Fruit fly (Drosophila melanogaster) whole organism, embryonic: Measurements from ENCODE around the gene CG42329.
A peak's percentile ranks its signal among the peaks of the same experiment; 100 is the strongest.

ENCODE experiments used
- Ada2b ChIP-seq: fragments of 200-800 bp; sonication (Bioruptor generic); IDR thresholded peaks from 2 replicates; pipeline ENCODE4 v1.3.6; 2022; ENCODE audit warnings: missing biosample characterization, missing genetic modification characterization
- BEAF-32 ChIP-seq: fragments of 200-800 bp; sonication (Bioruptor generic); optimal IDR thresholded peaks from 3 replicates; lab custom pipeline; 2017; ENCODE audit warnings: missing biosample characterization, missing genetic modification characterization, mild to moderate bottlenecking, moderate library complexity, missing genetic modification reagents
- CG10979 ChIP-seq: fragments of 200-800 bp; sonication (Bioruptor generic); optimal IDR thresholded peaks from 2 replicates; lab custom pipeline; 2018; ENCODE audit warnings: missing biosample characterization, mild to moderate bottlenecking, missing genetic modification characterization, moderate library complexity
- CG11504 ChIP-seq: fragments of 200-800 bp; sonication (Bioruptor generic); optimal IDR thresholded peaks from 3 replicates; lab custom pipeline; 2019; ENCODE audit warnings: missing biosample characterization, mild to moderate bottlenecking, missing genetic modification characterization, moderate library complexity
- CG12942 ChIP-seq: fragments of 200-800 bp; sonication (Bioruptor generic); optimal IDR thresholded peaks from 3 replicates; lab custom pipeline; 2016; ENCODE audit warnings: missing biosample characterization, missing genetic modification characterization
- CG13624 ChIP-seq: fragments of 200-800 bp; sonication (Bioruptor generic); optimal IDR thresholded peaks from 2 replicates; lab custom pipeline; 2016; ENCODE audit warnings: missing biosample characterization, missing genetic modification characterization
- CG15514 ChIP-seq: fragments of 200-800 bp; sonication (Bioruptor generic); optimal IDR thresholded peaks from 3 replicates; lab custom pipeline; 2017; ENCODE audit warnings: missing biosample characterization, missing genetic modification characterization, mild to moderate bottlenecking, moderate library complexity, missing genetic modification reagents
- CG17186 ChIP-seq: fragments of 200-800 bp; sonication (Bioruptor generic); optimal IDR thresholded peaks from 3 replicates; lab custom pipeline; 2017; ENCODE audit warnings: missing biosample characterization, missing genetic modification reagents, missing genetic modification characterization
- CG34422 ChIP-seq: fragments of 200-800 bp; sonication (Bioruptor generic); IDR thresholded peaks from 3 replicates; pipeline ENCODE4 v1.3.6; 2022; ENCODE audit warnings: missing biosample characterization, missing genetic modification characterization
- CG3995 ChIP-seq: fragments of 200-800 bp; sonication (Bioruptor generic); optimal IDR thresholded peaks from 3 replicates; lab custom pipeline; 2016; ENCODE audit warnings: missing biosample characterization, missing genetic modification characterization
- CG7963 ChIP-seq: fragments of 200-800 bp; sonication (Bioruptor generic); IDR thresholded peaks from 3 replicates; pipeline ENCODE4 v1.3.6; 2022; ENCODE audit warnings: missing biosample characterization, missing genetic modification characterization; ENCODE audit not compliant: partially characterized antibody
- CG9797 ChIP-seq: fragments of 200-800 bp; sonication (Bioruptor generic); optimal IDR thresholded peaks from 3 replicates; lab custom pipeline; 2018; ENCODE audit warnings: missing biosample characterization, mild to moderate bottlenecking, missing genetic modification characterization
- CTCF ChIP-seq: fragments of 200-800 bp; sonication (Bioruptor generic); optimal IDR thresholded peaks from 2 replicates; lab custom pipeline; 2017; ENCODE audit warnings: missing biosample characterization, mild to moderate bottlenecking, missing genetic modification characterization, moderate library complexity
- Dll ChIP-seq: fragments of 200-800 bp; sonication (Bioruptor generic); IDR thresholded peaks from 4 replicates; pipeline ENCODE4 v1.3.6; 2022; ENCODE audit warnings: missing biosample characterization, missing genetic modification characterization; ENCODE audit not compliant: partially characterized antibody
- Doc3 ChIP-seq: fragments of 200-800 bp; sonication (Bioruptor generic); IDR thresholded peaks from 3 replicates; pipeline ENCODE4 v1.3.6; 2022; ENCODE audit warnings: missing biosample characterization, missing genetic modification characterization; ENCODE audit not compliant: partially characterized antibody
- Dp ChIP-seq: fragments of 200-800 bp; sonication (Bioruptor generic); optimal IDR thresholded peaks from 2 replicates; lab custom pipeline; 2018; ENCODE audit warnings: missing biosample characterization, mild to moderate bottlenecking, missing genetic modification characterization, moderate library complexity
- E2f2 ChIP-seq: fragments of 200-800 bp; sonication (Bioruptor generic); IDR thresholded peaks from 2 replicates; pipeline ENCODE4 v1.3.6; 2022; ENCODE audit warnings: missing biosample characterization, missing genetic modification characterization
- Fer1 ChIP-seq: fragments of 200-800 bp; sonication (Bioruptor generic); optimal IDR thresholded peaks from 2 replicates; lab custom pipeline; 2017; ENCODE audit warnings: missing biosample characterization, mild to moderate bottlenecking, missing genetic modification characterization
- HLH4C ChIP-seq: fragments of 200-800 bp; sonication (Bioruptor generic); IDR thresholded peaks from 3 replicates; pipeline ENCODE4 v1.3.6; 2022; ENCODE audit warnings: missing biosample characterization, missing genetic modification characterization; ENCODE audit not compliant: partially characterized antibody
- Hey ChIP-seq: fragments of 200-800 bp; sonication (Bioruptor generic); optimal IDR thresholded peaks from 3 replicates; lab custom pipeline; 2018; ENCODE audit warnings: missing biosample characterization, mild to moderate bottlenecking, missing genetic modification characterization
- HmgZ ChIP-seq: fragments of 200-800 bp; sonication (Bioruptor generic); optimal IDR thresholded peaks from 2 replicates; lab custom pipeline; 2018; ENCODE audit warnings: missing biosample characterization, mild to moderate bottlenecking, missing genetic modification characterization
- MBD-R2 ChIP-seq: fragments of 200-800 bp; sonication (Bioruptor generic); IDR thresholded peaks from 2 replicates; pipeline ENCODE4 v1.3.6; 2022; ENCODE audit warnings: missing biosample characterization, missing genetic modification characterization
- MESR4 ChIP-seq: fragments of 200-800 bp; sonication (Bioruptor generic); optimal IDR thresholded peaks from 2 replicates; lab custom pipeline; 2018; ENCODE audit warnings: missing biosample characterization, mild to moderate bottlenecking, missing genetic modification characterization, moderate library complexity
- Med ChIP-seq: fragments of 200-800 bp; sonication (Bioruptor generic); peaks from one replicate; lab custom pipeline; 2016; ENCODE audit warnings: missing biosample characterization, missing genetic modification characterization, mild to moderate bottlenecking, inconsistent platforms, moderate library complexity
- Meics ChIP-seq: fragments of 200-800 bp; sonication (Bioruptor generic); optimal IDR thresholded peaks from 2 replicates; lab custom pipeline; 2017; ENCODE audit warnings: missing biosample characterization, mild to moderate bottlenecking, missing genetic modification characterization
- Mes4 ChIP-seq: fragments of 200-800 bp; sonication (Bioruptor generic); optimal IDR thresholded peaks from 2 replicates; lab custom pipeline; 2016; ENCODE audit warnings: missing biosample characterization, missing genetic modification characterization
- Myb ChIP-seq: fragments of 200-800 bp; sonication (Bioruptor generic); optimal IDR thresholded peaks from 2 replicates; lab custom pipeline; 2016; ENCODE audit warnings: missing biosample characterization, missing genetic modification characterization
- Oaz ChIP-seq: fragments of 200-800 bp; sonication (Bioruptor generic); IDR thresholded peaks from 2 replicates; pipeline ENCODE4 v1.3.6; 2022; ENCODE audit warnings: missing biosample characterization, missing genetic modification characterization
- Scr ChIP-seq: fragments of 200-800 bp; sonication (Bioruptor generic); IDR thresholded peaks from 2 replicates; pipeline ENCODE4 v1.3.6; 2022; ENCODE audit warnings: missing biosample characterization, missing genetic modification characterization; ENCODE audit not compliant: partially characterized antibody
- Sin3A ChIP-seq: fragments of >200 bp; optimal IDR thresholded peaks from 2 replicates; lab custom pipeline; 2018
- Sry-δ ChIP-seq: fragments of 200-800 bp; sonication (Bioruptor generic); optimal IDR thresholded peaks from 2 replicates; lab custom pipeline; 2016; ENCODE audit warnings: missing biosample characterization, missing genetic modification characterization
- chif ChIP-seq, 2 experiments: fragments of 200-800 bp; sonication (Bioruptor generic); optimal IDR thresholded peaks; 3 replicates each; lab custom pipeline; 2016; ENCODE audit warnings: missing biosample characterization in 2 of 2, missing genetic modification characterization in 2 of 2
- chinmo ChIP-seq: fragments of 200-800 bp; sonication (Bioruptor generic); IDR thresholded peaks from 4 replicates; pipeline ENCODE4 v1.3.6; 2022; ENCODE audit warnings: missing biosample characterization, missing genetic modification characterization; ENCODE audit not compliant: partially characterized antibody
- ems ChIP-seq: fragments of 200-800 bp; sonication (Bioruptor generic); optimal IDR thresholded peaks from 3 replicates; lab custom pipeline; 2016; ENCODE audit warnings: missing biosample characterization, missing genetic modification characterization
- fd96Cb ChIP-seq: fragments of 200-800 bp; sonication (Bioruptor generic); optimal IDR thresholded peaks from 2 replicates; lab custom pipeline; 2018; ENCODE audit warnings: missing biosample characterization, mild to moderate bottlenecking, missing genetic modification characterization, moderate library complexity
- gfzf ChIP-seq: fragments of 200-800 bp; sonication (Bioruptor generic); optimal IDR thresholded peaks from 2 replicates; lab custom pipeline; 2016; ENCODE audit warnings: missing biosample characterization, mild to moderate bottlenecking, missing genetic modification characterization, moderate library complexity
- grn ChIP-seq: fragments of 200-800 bp; sonication (Bioruptor generic); optimal IDR thresholded peaks from 3 replicates; lab custom pipeline; 2017; ENCODE audit warnings: missing biosample characterization, missing genetic modification characterization
- hb ChIP-seq: fragments of 200-800 bp; sonication (Bioruptor generic); IDR thresholded peaks from 3 replicates; pipeline ENCODE4 v1.3.6; 2022; ENCODE audit warnings: missing biosample characterization, missing genetic modification characterization; ENCODE audit not compliant: partially characterized antibody
- inv ChIP-seq: fragments of 200-800 bp; sonication (Bioruptor generic); IDR thresholded peaks from 2 replicates; pipeline ENCODE4 v1.3.6; 2022; ENCODE audit warnings: missing biosample characterization, missing genetic modification characterization; ENCODE audit not compliant: partially characterized antibody
- klu ChIP-seq: fragments of 200-800 bp; sonication (Bioruptor generic); IDR thresholded peaks from 2 replicates; pipeline ENCODE4 v1.3.6; 2022; ENCODE audit warnings: missing biosample characterization, missing genetic modification characterization
- nerfin-2 ChIP-seq: fragments of 200-800 bp; sonication (Bioruptor generic); IDR thresholded peaks from 2 replicates; pipeline ENCODE4 v1.3.6; 2022; ENCODE audit warnings: missing biosample characterization, missing genetic modification characterization; ENCODE audit not compliant: partially characterized antibody
- pzg ChIP-seq: fragments of 200-800 bp; sonication (Bioruptor generic); optimal IDR thresholded peaks from 3 replicates; lab custom pipeline; 2018; ENCODE audit warnings: missing biosample characterization, mild to moderate bottlenecking, missing genetic modification characterization, moderate library complexity
- run ChIP-seq: fragments of 200-800 bp; sonication (Bioruptor generic); optimal IDR thresholded peaks from 3 replicates; lab custom pipeline; 2018; ENCODE audit warnings: missing biosample characterization, mild to moderate bottlenecking, missing genetic modification characterization
- sna ChIP-seq: fragments of 200-800 bp; sonication (Bioruptor generic); IDR thresholded peaks from 2 replicates; pipeline ENCODE4 v1.3.6; 2022; ENCODE audit warnings: missing biosample characterization, missing genetic modification characterization; ENCODE audit not compliant: partially characterized antibody
- so ChIP-seq: fragments of 200-800 bp; sonication (Bioruptor generic); IDR thresholded peaks from 3 replicates; pipeline ENCODE4 v1.3.6; 2022; ENCODE audit warnings: missing biosample characterization, missing genetic modification characterization
- tll ChIP-seq, 2 experiments: fragments of 200-800 bp in 1 of 2; fragments of >200 bp in 1 of 2; sonication (Bioruptor generic) in 1 of 2; optimal IDR thresholded peaks; 2 replicates each; lab custom pipeline; 2017 to 2019; ENCODE audit warnings: missing biosample characterization in 2 of 2, missing genetic modification characterization in 2 of 2, mild to moderate bottlenecking in 1 of 2, moderate library complexity in 1 of 2
- tna ChIP-seq: fragments of 200-800 bp; sonication (Bioruptor generic); IDR thresholded peaks from 2 replicates; pipeline ENCODE4 v1.3.6; 2022; ENCODE audit warnings: missing biosample characterization, missing genetic modification characterization; ENCODE audit not compliant: partially characterized antibody
- unc-4 ChIP-seq: fragments of 200-800 bp; sonication (Bioruptor generic); IDR thresholded peaks from 2 replicates; pipeline ENCODE4 v1.3.6; 2022; ENCODE audit warnings: missing biosample characterization, missing genetic modification characterization; ENCODE audit not compliant: partially characterized antibody
- zen2 ChIP-seq: fragments of 200-800 bp; sonication (Bioruptor generic); IDR thresholded peaks from 3 replicates; pipeline ENCODE4 v1.3.6; 2022; ENCODE audit warnings: missing biosample characterization, missing genetic modification characterization; ENCODE audit not compliant: partially characterized antibody

Gene CG42329

DNA sequence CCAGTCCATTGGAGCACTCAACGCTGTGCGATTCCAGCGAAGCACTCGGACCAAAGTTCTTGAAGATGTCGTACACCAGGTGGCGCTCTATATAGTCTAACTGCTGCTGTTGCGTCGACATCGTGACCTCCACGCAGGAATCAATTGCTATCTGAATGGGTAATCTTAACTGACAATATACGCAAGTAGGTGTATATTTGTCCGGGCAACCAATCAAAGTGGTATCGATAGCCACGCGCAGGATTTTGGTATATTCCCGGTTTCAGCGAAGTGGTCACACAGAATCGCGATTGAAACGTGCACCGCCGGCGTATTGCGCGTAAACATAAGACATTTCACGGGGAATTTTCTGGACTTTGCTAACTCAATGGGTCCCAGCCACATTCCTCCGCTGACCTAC lies 35.3 kb upstream of the CG42329 start, which contains the start of the genes CG5126 and Tgt (continued):
- TF ChIP-seq CG11504 (tag; lab: Kevin White, UChicago) = no peak
- TF ChIP-seq HLH4C (GFP tag; lab: Robert Waterston, UW) = peak; percentile 37; the same call in 1 of the 3 replicates
- TF ChIP-seq CG9797 (GFP tag; lab: Kevin White, UChicago) = peak; percentile 63
- TF ChIP-seq sna (GFP tag; lab: Robert Waterston, UW) = peak; percentile 44; the same call in 1 of the 2 replicates
- peak; percentile 8 for TF ChIP-seq Fer1 (GFP tag; lab: Kevin White, UChicago)
- peak; percentile 70 for TF ChIP-seq BEAF-32 (GFP tag; lab: Kevin White, UChicago)
- TF ChIP-seq inv (GFP tag; lab: Robert Waterston, UW) = peak; percentile 45
- peak; percentile 89 for TF ChIP-seq MBD-R2
- peak; percentile 87; the same call in 2 of the 4 replicates for TF ChIP-seq chinmo (GFP tag; lab: Robert Waterston, UW)
- peak; percentile 54 for TF ChIP-seq Sry-δ (GFP tag; lab: Kevin White, UChicago)
- peak; percentile 68; the same call in 2 of the 4 replicates for TF ChIP-seq Dll
- TF ChIP-seq Sin3A (lab: Kevin White, UChicago) = peak; percentile 5
- TF ChIP-seq CG3995 (GFP tag; lab: Kevin White, UChicago) = peak; percentile 89
- no peak for TF ChIP-seq fd96Cb (tag; lab: Kevin White, UChicago)
- peak; percentile 66 for TF ChIP-seq Dp (GFP tag; lab: Kevin White, UChicago)
- peak; percentile 65; the same call in 1 of the 3 replicates for TF ChIP-seq CG34422 (GFP tag; lab: Robert Waterston, UW)
- peak; percentile 69; the same call in 1 of the 3 replicates for TF ChIP-seq hb (GFP tag; lab: Robert Waterston, UW)
- peak; percentile 25; the same call in 1 of the 2 replicates for TF ChIP-seq nerfin-2 (GFP tag; lab: Robert Waterston, UW)
- no peak for TF ChIP-seq tll (GFP tag; optimal IDR thresholded peaks at IDR 0.05; lab: Kevin White, UChicago)
- peak; percentile 20; the same call in 1 of the 2 replicates for TF ChIP-seq tna (GFP tag; lab: Robert Waterston, UW)
- 0 out of 2 replicates have a peak, but pooled peaks have one; percentile 18 for TF ChIP-seq Oaz (GFP tag; lab: Robert Waterston, UW)
- no peak for TF ChIP-seq ems (GFP tag; lab: Kevin White, UChicago)
- peak; percentile 54 for TF ChIP-seq CG10979 (tag; lab: Kevin White, UChicago)
- 0 out of 3 replicates have a peak, but pooled peaks have one; percentile 20 for TF ChIP-seq zen2 (GFP tag; lab: Robert Waterston, UW)
- TF ChIP-seq Myb (GFP tag; lab: Kevin White, UChicago) = peak; percentile 50
- no peak for TF ChIP-seq klu (GFP tag; lab: Robert Waterston, UW)
- TF ChIP-seq CG7963 (GFP tag; lab: Robert Waterston, UW) = peak; percentile 47; the same call in 2 of the 3 replicates
- TF ChIP-seq CG12942 (GFP tag; lab: Kevin White, UChicago) = no peak
- TF ChIP-seq so (GFP tag; lab: Robert Waterston, UW) = no peak
- TF ChIP-seq gfzf (GFP tag; lab: Kevin White, UChicago) = peak; percentile 80
- peak; percentile 45 for TF ChIP-seq CG17186 (GFP tag; lab: Kevin White, UChicago)
- TF ChIP-seq grn = peak; percentile 87
- TF ChIP-seq pzg (GFP tag; lab: Kevin White, UChicago) = peak; percentile 74
- no peak for TF ChIP-seq chif (GFP tag; optimal IDR thresholded peaks at IDR 0.05; lab: Kevin White, UChicago)
- peak; percentile 60 for TF ChIP-seq Med (GFP tag; lab: Kevin White, UChicago)
- no peak for TF ChIP-seq CG13624 (GFP tag; lab: Kevin White, UChicago)
- peak; percentile 26 for TF ChIP-seq HmgZ (tag; lab: Kevin White, UChicago)
- TF ChIP-seq Meics = no peak
- TF ChIP-seq CTCF (GFP tag; lab: Kevin White, UChicago) = peak; percentile 86
- peak; percentile 70 for TF ChIP-seq E2f2 (GFP tag; lab: Robert Waterston, UW)
- TF ChIP-seq CG15514 (GFP tag; lab: Kevin White, UChicago) = peak; percentile 79
- TF ChIP-seq unc-4 (GFP tag; lab: Robert Waterston, UW) = peak; percentile 65
- no peak for TF ChIP-seq Ada2b (GFP tag; lab: Robert Waterston, UW)
- no peak for TF ChIP-seq Mes4 (GFP tag; lab: Kevin White, UChicago)
- 0 out of 3 replicates have a peak, but pooled peaks have one; percentile 36 for TF ChIP-seq Doc3 (GFP tag; lab: Robert Waterston, UW)
- TF ChIP-seq run (tag; lab: Kevin White, UChicago) = no peak
- TF ChIP-seq Scr (GFP tag; lab: Robert Waterston, UW) = peak; percentile 59
- peak; percentile 24 for TF ChIP-seq Hey (tag; lab: Kevin White, UChicago)
- TF ChIP-seq MESR4 (GFP tag; lab: Kevin White, UChicago) = peak; percentile 55
